Worm (Caenorhabditis elegans) whole organism, young adult: Measurements from ENCODE around the gene irld-17.

Experiments
- B0035.1 ChIP-seq: sonication (generic microtip); optimal IDR thresholded peaks from 2 replicates; lab custom pipeline; 2016; ENCODE audit warnings: missing genetic modification characterization, mild to moderate bottlenecking, missing compliant biosample characterization, missing genotype, missing genetic modification reagents
- C06A6.2 ChIP-seq: fragments of 200-800 bp; sonication (Bioruptor generic); conservative IDR thresholded peaks from 2 replicates; pipeline ENCODE4 v1.3.6; 2022; ENCODE audit warnings: missing genetic modification characterization, missing compliant biosample characterization
- F55B11.4 ChIP-seq: sonication (generic microtip); optimal IDR thresholded peaks from 2 replicates; lab custom pipeline; 2016; ENCODE audit warnings: missing compliant biosample characterization, missing genetic modification characterization, borderline replicate concordance; ENCODE audit not compliant: insufficient read depth
- K12H6.12 ChIP-seq: fragments of 200-800 bp; sonication (Bioruptor generic); optimal IDR thresholded peaks from 2 replicates; lab custom pipeline; 2018; ENCODE audit warnings: mild to moderate bottlenecking, missing genetic modification characterization, missing compliant biosample characterization
- Y53G8AR.9 ChIP-seq: fragments of 200-800 bp; sonication (Bioruptor generic); conservative IDR thresholded peaks from 2 replicates; pipeline ENCODE4 v1.3.6; 2022; ENCODE audit warnings: missing genetic modification reagents, missing genetic modification characterization, missing compliant biosample characterization
- Y67H2A.10 ChIP-seq: fragments of 200-800 bp; sonication (Bioruptor generic); conservative IDR thresholded peaks from 2 replicates; pipeline ENCODE4 v1.3.6; 2022; ENCODE audit warnings: missing genetic modification reagents, missing genetic modification characterization, missing compliant biosample characterization
- Y79H2A.3 ChIP-seq: fragments of 200-800 bp; sonication (Bioruptor generic); conservative IDR thresholded peaks from 2 replicates; pipeline ENCODE4 v1.3.6; 2022; ENCODE audit warnings: missing genetic modification reagents, missing genetic modification characterization, missing compliant biosample characterization
- ZK185.1 ChIP-seq: sonication (generic microtip); optimal IDR thresholded peaks from 2 replicates; lab custom pipeline; 2016; ENCODE audit warnings: mild to moderate bottlenecking, missing genetic modification characterization, missing compliant biosample characterization; ENCODE audit not compliant: poor library complexity, severe bottlenecking
- akir-1 ChIP-seq: fragments of 200-800 bp; sonication (Bioruptor generic); optimal IDR thresholded peaks from 2 replicates; lab custom pipeline; 2018; ENCODE audit warnings: mild to moderate bottlenecking, missing genetic modification characterization, moderate library complexity, missing compliant biosample characterization
- aptf-3 ChIP-seq: fragments of 200-800 bp; sonication (Bioruptor generic); IDR thresholded peaks from 2 replicates; pipeline ENCODE4 v1.3.6; 2022; ENCODE audit warnings: missing genetic modification characterization, missing compliant biosample characterization
- attf-6 ChIP-seq: fragments of 200-800 bp; sonication (Bioruptor generic); IDR thresholded peaks from 2 replicates; pipeline ENCODE4 v1.3.6; 2022; ENCODE audit warnings: missing genetic modification reagents, missing genetic modification characterization, missing compliant biosample characterization
- bed-2 ChIP-seq: fragments of 200-800 bp; sonication (Bioruptor generic); IDR thresholded peaks from 2 replicates; pipeline ENCODE4 v1.3.6; 2022; ENCODE audit warnings: missing genetic modification reagents, missing genetic modification characterization, missing compliant biosample characterization
- cebp-2 ChIP-seq: fragments of 200-800 bp; sonication (Bioruptor generic); IDR thresholded peaks from 2 replicates; pipeline ENCODE4 v1.3.6; 2022; ENCODE audit warnings: missing genetic modification characterization, missing compliant biosample characterization
- ceh-27 ChIP-seq: fragments of 200-800 bp; sonication (Bioruptor generic); optimal IDR thresholded peaks from 2 replicates; lab custom pipeline; 2018; ENCODE audit warnings: mild to moderate bottlenecking, missing genetic modification characterization, moderate library complexity, missing compliant biosample characterization
- dox-1 ChIP-seq: fragments of 200-800 bp; sonication (Bioruptor generic); IDR thresholded peaks from 2 replicates; pipeline ENCODE4 v1.3.6; 2022; ENCODE audit warnings: missing genetic modification reagents, missing genetic modification characterization, missing compliant biosample characterization
- dpff-1 ChIP-seq: sonication (generic microtip); optimal IDR thresholded peaks from 2 replicates; lab custom pipeline; 2017; ENCODE audit warnings: mild to moderate bottlenecking, missing genetic modification characterization, missing compliant biosample characterization
- dpl-1 ChIP-seq: fragments of 150-350 bp; optimal IDR thresholded peaks from 2 replicates; lab custom pipeline; 2014; ENCODE audit warnings: missing biosample characterization, missing genetic modification reagents, missing genetic modification characterization
- efl-1 ChIP-seq: fragments of 150-350 bp; optimal IDR thresholded peaks from 2 replicates; lab custom pipeline; 2014; ENCODE audit warnings: missing biosample characterization, missing genetic modification reagents, missing genetic modification characterization
- egl-18 ChIP-seq: fragments of 200-800 bp; sonication (Bioruptor generic); IDR thresholded peaks from 2 replicates; pipeline ENCODE4 v1.3.6; 2022; ENCODE audit warnings: missing genetic modification reagents, missing genetic modification characterization, missing compliant biosample characterization
- egl-44 ChIP-seq: fragments of 200-800 bp; sonication (Bioruptor generic); IDR thresholded peaks from 2 replicates; pipeline ENCODE4 v1.3.6; 2022; ENCODE audit warnings: missing genetic modification reagents, missing genetic modification characterization, missing compliant biosample characterization
- him-1 ChIP-seq: sonication (generic microtip); optimal IDR thresholded peaks from 2 replicates; lab custom pipeline; 2016; ENCODE audit warnings: missing genotype, missing genetic modification reagents, missing genetic modification characterization, missing compliant biosample characterization
- lag-1 ChIP-seq: fragments of 200-800 bp; sonication (Bioruptor generic); IDR thresholded peaks from 2 replicates; pipeline ENCODE4 v1.3.6; 2022; ENCODE audit warnings: missing genetic modification reagents, missing genetic modification characterization, missing compliant biosample characterization
- lin-26 ChIP-seq: fragments of 200-800 bp; sonication (Bioruptor generic); IDR thresholded peaks from 2 replicates; pipeline ENCODE4 v1.3.6; 2022; ENCODE audit warnings: missing genetic modification reagents, missing genetic modification characterization, missing compliant biosample characterization
- lin-40 ChIP-seq: sonication (generic microtip); optimal IDR thresholded peaks from 2 replicates; lab custom pipeline; 2016; ENCODE audit warnings: missing genetic modification characterization, mild to moderate bottlenecking, missing compliant biosample characterization, missing genotype, missing genetic modification reagents
- lir-1 ChIP-seq: fragments of 200-800 bp; sonication (Bioruptor generic); conservative IDR thresholded peaks from 2 replicates; pipeline ENCODE4 v1.3.6; 2022; ENCODE audit warnings: missing genetic modification reagents, missing genetic modification characterization, missing compliant biosample characterization
- madf-10 ChIP-seq: sonication (generic microtip); optimal IDR thresholded peaks from 2 replicates; lab custom pipeline; 2016; ENCODE audit warnings: mild to moderate bottlenecking, missing genetic modification characterization, missing compliant biosample characterization
- mes-4 ChIP-seq: sonication (generic microtip); optimal IDR thresholded peaks from 2 replicates; lab custom pipeline; 2016; ENCODE audit warnings: missing genotype, missing genetic modification characterization, missing compliant biosample characterization
- nfya-2 ChIP-seq: fragments of 200-800 bp; sonication (Bioruptor generic); IDR thresholded peaks from 2 replicates; pipeline ENCODE4 v1.3.6; 2022; ENCODE audit warnings: missing genetic modification reagents, missing genetic modification characterization, missing compliant biosample characterization
- pha-4 ChIP-seq: fragments of 150-350 bp; sonication (generic microtip); optimal IDR thresholded peaks from 2 replicates; lab custom pipeline; 2014; ENCODE audit warnings: missing biosample characterization, missing genetic modification reagents, missing genetic modification characterization
- sdz-38 ChIP-seq: sonication (generic microtip); optimal IDR thresholded peaks from 2 replicates; lab custom pipeline; 2016; ENCODE audit warnings: missing genotype, missing genetic modification characterization, missing compliant biosample characterization
- snpc-1.1 ChIP-seq: sonication (generic microtip); optimal IDR thresholded peaks from 2 replicates; lab custom pipeline; 2017; ENCODE audit warnings: missing genetic modification characterization, mild to moderate bottlenecking, missing compliant biosample characterization, antibody characterized with exemption, moderate library complexity, missing genotype, missing genetic modification reagents; ENCODE audit not compliant: insufficient read depth
- somi-1 ChIP-seq: fragments of 200-800 bp; sonication (Bioruptor generic); optimal IDR thresholded peaks from 2 replicates; lab custom pipeline; 2018; ENCODE audit warnings: mild to moderate bottlenecking, missing genetic modification characterization, missing compliant biosample characterization
- tbx-9 ChIP-seq: sonication (generic microtip); optimal IDR thresholded peaks from 2 replicates; lab custom pipeline; 2016; ENCODE audit warnings: borderline replicate concordance, missing genetic modification characterization, inconsistent platforms, missing compliant biosample characterization
- xnd-1 ChIP-seq: sonication (generic microtip); optimal IDR thresholded peaks from 2 replicates; lab custom pipeline; 2016; ENCODE audit warnings: missing genotype, missing genetic modification reagents, missing genetic modification characterization, missing compliant biosample characterization
- zfh-2 ChIP-seq: fragments of 200-800 bp; sonication (Bioruptor generic); conservative IDR thresholded peaks from 2 replicates; pipeline ENCODE4 v1.3.6; 2022; ENCODE audit warnings: missing genetic modification reagents, missing genetic modification characterization, missing compliant biosample characterization
- ztf-28 ChIP-seq: fragments of 200-800 bp; sonication (Bioruptor generic); IDR thresholded peaks from 2 replicates; pipeline ENCODE4 v1.3.6; 2022; ENCODE audit warnings: missing genetic modification reagents, missing genetic modification characterization, missing compliant biosample characterization

Gene irld-17

ce11 chrV:1627269-1627668 lies 4.5 kb upstream of the irld-17 start:
- TF ChIP-seq ztf-28 (GFP tag; lab: Robert Waterston, UW): no peak
- TF ChIP-seq ceh-27 (GFP tag; lab: Kevin White, UChicago): no peak
- 0 out of 2 replicates have a peak, but pooled peaks have one; percentile 25 for TF ChIP-seq Y53G8AR.9
- no peak for TF ChIP-seq dpff-1 (tag; lab: Kevin White, UChicago)
- TF ChIP-seq lin-40 (tag; lab: Kevin White, UChicago): peak; percentile 22
- no peak for TF ChIP-seq snpc-1.1 (tag; lab: Kevin White, UChicago)
- TF ChIP-seq ZK185.1: no peak
- no peak for TF ChIP-seq somi-1 (GFP tag; lab: Kevin White, UChicago)
- no peak for TF ChIP-seq attf-6 (GFP tag; lab: Robert Waterston, UW)
- no peak for TF ChIP-seq egl-44 (GFP tag; lab: Robert Waterston, UW)
- TF ChIP-seq F55B11.4 (tag; lab: Kevin White, UChicago): no peak
- no peak for TF ChIP-seq tbx-9
- peak; percentile 40; the same call in 1 of the 2 replicates for TF ChIP-seq lin-26
- no peak for TF ChIP-seq mes-4 (tag; lab: Kevin White, UChicago)
- no peak for TF ChIP-seq Y67H2A.10 (GFP tag; lab: Robert Waterston, UW)
- TF ChIP-seq Y79H2A.3: no peak
- no peak for TF ChIP-seq him-1
- no peak for TF ChIP-seq efl-1 (GFP tag; lab: Kevin White, UChicago)

DNA sequence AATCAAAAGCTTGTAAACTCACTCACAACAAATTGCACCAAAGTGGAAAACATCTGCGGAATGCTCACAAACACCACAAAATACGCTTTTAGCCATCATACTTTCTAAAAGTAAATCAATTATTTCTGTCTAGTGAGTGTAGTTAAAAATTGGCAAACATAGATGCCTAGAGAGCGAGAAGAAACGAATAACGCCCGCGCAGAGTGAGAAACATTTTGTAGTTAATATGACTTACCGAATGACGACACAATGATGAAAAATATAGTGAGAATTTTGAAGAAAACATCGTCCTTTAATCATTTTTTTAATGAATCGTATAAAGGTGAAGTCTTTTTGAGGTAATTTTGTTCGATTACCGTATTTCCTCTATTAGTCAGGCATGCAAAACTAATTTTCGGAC lies 2.5 kb upstream of the irld-17 start, which contains the start of gene nhr-238:
Gene nhr-238, minus strand, starts transcription at position 104 of the 400 bp plus-strand sequence.
- TF ChIP-seq madf-10 (tag; lab: Kevin White, UChicago) (no peak), F55B11.4 (tag; lab: Kevin White, UChicago) (no peak), B0035.1 (no peak), sdz-38 (tag; lab: Kevin White, UChicago) (no peak), egl-44 (GFP tag; lab: Robert Waterston, UW) (no peak), dox-1 (GFP tag; lab: Robert Waterston, UW) (no peak), egl-18 (GFP tag; lab: Robert Waterston, UW) (no peak), bed-2 (no peak), K12H6.12 (no peak), pha-4 (tag; lab: Kevin White, UChicago) (no peak), snpc-1.1 (tag; lab: Kevin White, UChicago) (no peak), lin-40 (tag; lab: Kevin White, UChicago) (no peak), dpff-1 (tag; lab: Kevin White, UChicago) (no peak), nfya-2 (GFP tag; lab: Robert Waterston, UW) (no peak), xnd-1 (tag; lab: Kevin White, UChicago) (no peak)

- TF ChIP-seq akir-1 (GFP tag; lab: Kevin White, UChicago) (no peak), C06A6.2 (GFP tag; lab: Robert Waterston, UW) (no peak), zfh-2 (GFP tag; lab: Robert Waterston, UW) (no peak), aptf-3 (GFP tag; lab: Robert Waterston, UW) (no peak), dox-1 (GFP tag; lab: Robert Waterston, UW) (no peak), pha-4 (tag; lab: Kevin White, UChicago) (no peak), lir-1 (GFP tag; lab: Robert Waterston, UW) (no peak), dpl-1 (no peak), cebp-2 (GFP tag; lab: Robert Waterston, UW) (no peak), lag-1 (no peak)
- TF ChIP-seq, all 124 proteins: peak for 0
Measured at ce11 chrV:1631148-1631547, 669 bp upstream of the irld-17 start, which contains the start of gene Y46H3D.8. Y46H3D.8 (minus strand) TSS chrV:1631248.
